Fruit fly (Drosophila melanogaster): Measurements from ENCODE around the gene Naa20A.

DNA sequence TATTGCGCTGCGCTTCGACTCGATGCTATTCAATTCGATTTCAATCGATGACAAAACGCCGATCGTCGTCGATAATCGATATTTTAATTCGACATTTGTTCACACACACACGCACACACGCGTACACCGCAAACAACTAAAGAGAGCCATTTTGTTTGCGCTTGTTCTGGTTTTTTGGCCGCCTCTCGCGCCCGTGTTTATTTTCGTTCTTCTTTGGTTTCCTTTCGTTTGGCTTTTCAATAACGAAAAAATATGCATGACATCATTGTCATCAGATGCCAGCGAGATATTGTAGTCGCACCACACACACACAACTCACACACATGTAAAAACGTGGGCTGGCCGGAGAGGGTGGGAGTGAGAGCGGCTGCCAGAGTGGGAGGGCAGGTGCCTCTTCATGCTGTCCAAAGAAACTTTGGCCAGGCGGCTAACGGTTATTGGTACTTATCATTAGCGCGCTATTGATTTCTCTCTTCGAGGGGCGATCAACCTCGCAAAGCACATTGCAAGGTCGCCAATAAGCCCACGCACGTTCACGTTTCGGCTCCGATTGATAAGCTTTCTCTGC lies 14.7 kb downstream of the Naa20A start:
- TF ChIP-seq CG7045 (GFP tag; optimal IDR thresholded peaks at IDR 0.05) (no peak), CG5204 (GFP tag; optimal IDR thresholded peaks at IDR 0.05) (no peak), CG1620 (GFP tag; optimal IDR thresholded peaks at IDR 0.05) (no peak), Clk (GFP tag; optimal IDR thresholded peaks at IDR 0.05) (no peak), CG33017 (tag; optimal IDR thresholded peaks at IDR 0.05) (no peak), CG7101 (tag; optimal IDR thresholded peaks at IDR 0.05) (no peak), toe (GFP tag; optimal IDR thresholded peaks at IDR 0.05) (no peak), CG12768 (GFP tag; optimal IDR thresholded peaks at IDR 0.05) (no peak), Mnt (GFP tag; optimal IDR thresholded peaks at IDR 0.05) (peak; percentile 61), Crg-1 (GFP tag; optimal IDR thresholded peaks at IDR 0.05) (no peak)
